Fruit fly (Drosophila melanogaster): Measurements from ENCODE around the gene TotZ.

Gene TotZ

dm6 chr3R:20838787-20839186, 38.7 kb upstream of the TotZ start:
- no peak for TF ChIP-seq Sin3A (optimal IDR thresholded peaks at IDR 0.05)
- TF ChIP-seq Myc (optimal IDR thresholded peaks at IDR 0.05) = no peak
- no peak for TF ChIP-seq h (optimal IDR thresholded peaks at IDR 0.05)
- TF ChIP-seq insv (optimal IDR thresholded peaks at IDR 0.05) = no peak
- no peak for TF ChIP-seq psq (optimal IDR thresholded peaks at IDR 0.05)
- TF ChIP-seq ttk (optimal IDR thresholded peaks at IDR 0.05) = no peak

- no peak for TF ChIP-seq h (optimal IDR thresholded peaks at IDR 0.05)
- TF ChIP-seq psq (optimal IDR thresholded peaks at IDR 0.05) = no peak
- TF ChIP-seq ttk (optimal IDR thresholded peaks at IDR 0.05) = no peak
- no peak for TF ChIP-seq insv (optimal IDR thresholded peaks at IDR 0.05)
- TF ChIP-seq Myc (optimal IDR thresholded peaks at IDR 0.05) = no peak
- no peak for TF ChIP-seq Sin3A (optimal IDR thresholded peaks at IDR 0.05)
Observed at dm6 chr3R:20841840-20842239, 35.7 kb upstream of the TotZ start, which contains the start of gene CG15695. Gene CG15695, plus strand, starts transcription at chr3R:20842140.

- TF ChIP-seq Sin3A (optimal IDR thresholded peaks at IDR 0.05) (no peak), psq (optimal IDR thresholded peaks at IDR 0.05) (no peak), ttk (optimal IDR thresholded peaks at IDR 0.05) (no peak), insv (optimal IDR thresholded peaks at IDR 0.05) (no peak), h (optimal IDR thresholded peaks at IDR 0.05) (no peak), Myc (optimal IDR thresholded peaks at IDR 0.05) (no peak)
Observed at dm6 chr3R:20845493-20845892, 32.0 kb upstream of the TotZ start.

dm6 chr3R:20846316-20846715, 31.2 kb upstream of the TotZ start:
- TF ChIP-seq h (optimal IDR thresholded peaks at IDR 0.05) = no peak
- no peak for TF ChIP-seq ttk (optimal IDR thresholded peaks at IDR 0.05)
- TF ChIP-seq psq (optimal IDR thresholded peaks at IDR 0.05) = no peak
- no peak for TF ChIP-seq Sin3A (optimal IDR thresholded peaks at IDR 0.05)
- TF ChIP-seq Myc (optimal IDR thresholded peaks at IDR 0.05) = no peak

- TF ChIP-seq h (optimal IDR thresholded peaks at IDR 0.05) (no peak), Myc (optimal IDR thresholded peaks at IDR 0.05) (no peak), psq (optimal IDR thresholded peaks at IDR 0.05) (no peak), insv (optimal IDR thresholded peaks at IDR 0.05) (no peak), ttk (optimal IDR thresholded peaks at IDR 0.05) (no peak), Sin3A (optimal IDR thresholded peaks at IDR 0.05) (no peak)
Observed at dm6 chr3R:20846768-20847167, 30.8 kb upstream of the TotZ start, which contains the start of gene CG15696. Gene CG15696, plus strand, starts transcription at chr3R:20847068.

- TF ChIP-seq psq (optimal IDR thresholded peaks at IDR 0.05) (no peak), insv (optimal IDR thresholded peaks at IDR 0.05) (no peak), ttk (optimal IDR thresholded peaks at IDR 0.05) (no peak), Myc (optimal IDR thresholded peaks at IDR 0.05) (no peak), Sin3A (optimal IDR thresholded peaks at IDR 0.05) (no peak), h (optimal IDR thresholded peaks at IDR 0.05) (no peak)
Observed at dm6 chr3R:20850395-20851039, 27.0 kb upstream of the TotZ start, which contains the start of gene RpS30. Gene RpS30, plus strand, starts transcription at chr3R:20850516.

dm6 chr3R:20859845-20860244, 17.7 kb upstream of the TotZ start, which contains the start of gene Ir93a:
Gene Ir93a, minus strand, starts transcription at chr3R:20859945.
- no peak for TF ChIP-seq Sin3A (optimal IDR thresholded peaks at IDR 0.05)
- TF ChIP-seq Myc (optimal IDR thresholded peaks at IDR 0.05) = no peak
- TF ChIP-seq insv (optimal IDR thresholded peaks at IDR 0.05) = no peak
- TF ChIP-seq h (optimal IDR thresholded peaks at IDR 0.05) = no peak
- no peak for TF ChIP-seq ttk (optimal IDR thresholded peaks at IDR 0.05)
- no peak for TF ChIP-seq psq (optimal IDR thresholded peaks at IDR 0.05)

dm6 chr3R:20866204-20866603, 11.3 kb upstream of the TotZ start, which contains the start of gene KaiR1D:
Gene KaiR1D, minus strand, starts transcription at chr3R:20866231.
- TF ChIP-seq Sin3A (optimal IDR thresholded peaks at IDR 0.05) = no peak
- no peak for TF ChIP-seq ttk (optimal IDR thresholded peaks at IDR 0.05)
- TF ChIP-seq insv (optimal IDR thresholded peaks at IDR 0.05) = no peak
- TF ChIP-seq h (optimal IDR thresholded peaks at IDR 0.05) = no peak
- TF ChIP-seq psq (optimal IDR thresholded peaks at IDR 0.05) = no peak
- no peak for TF ChIP-seq Myc (optimal IDR thresholded peaks at IDR 0.05)

dm6 chr3R:20870736-20871135, 6.8 kb upstream of the TotZ start, which contains the start of gene TotA:
Gene TotA, plus strand, starts transcription at chr3R:20871036.
- no peak for TF ChIP-seq Myc (optimal IDR thresholded peaks at IDR 0.05)

- TF ChIP-seq ttk (optimal IDR thresholded peaks at IDR 0.05) (no peak), Sin3A (optimal IDR thresholded peaks at IDR 0.05) (no peak), psq (optimal IDR thresholded peaks at IDR 0.05) (no peak), h (optimal IDR thresholded peaks at IDR 0.05) (no peak), insv (optimal IDR thresholded peaks at IDR 0.05) (no peak), Myc (optimal IDR thresholded peaks at IDR 0.05) (no peak)
Observed at dm6 chr3R:20872688-20873087, 4.8 kb upstream of the TotZ start, which contains the start of gene TotC. Gene TotC, plus strand, starts transcription at chr3R:20872988.

dm6 chr3R:20873638-20874037, 3.9 kb upstream of the TotZ start, which contains the start of gene TotB:
Gene TotB, plus strand, starts transcription at chr3R:20873938.
- TF ChIP-seq psq (optimal IDR thresholded peaks at IDR 0.05) (no peak), Sin3A (optimal IDR thresholded peaks at IDR 0.05) (no peak), h (optimal IDR thresholded peaks at IDR 0.05) (no peak), insv (optimal IDR thresholded peaks at IDR 0.05) (no peak), Myc (optimal IDR thresholded peaks at IDR 0.05) (no peak), ttk (optimal IDR thresholded peaks at IDR 0.05) (no peak)

dm6 chr3R:20876680-20877079, 856 bp upstream of the TotZ start:
- TF ChIP-seq Myc (optimal IDR thresholded peaks at IDR 0.05) (no peak), psq (optimal IDR thresholded peaks at IDR 0.05) (no peak), insv (optimal IDR thresholded peaks at IDR 0.05) (no peak), h (optimal IDR thresholded peaks at IDR 0.05) (no peak), ttk (optimal IDR thresholded peaks at IDR 0.05) (no peak), Sin3A (optimal IDR thresholded peaks at IDR 0.05) (no peak)

dm6 chr3R:20890505-20890904, 13.0 kb downstream of the TotZ start:
- TF ChIP-seq Sin3A (optimal IDR thresholded peaks at IDR 0.05) (no peak), Myc (optimal IDR thresholded peaks at IDR 0.05) (no peak), ttk (optimal IDR thresholded peaks at IDR 0.05) (no peak), insv (optimal IDR thresholded peaks at IDR 0.05) (no peak), psq (optimal IDR thresholded peaks at IDR 0.05) (no peak), h (optimal IDR thresholded peaks at IDR 0.05) (no peak)

All from Kc167 (cell line).